Worm (Caenorhabditis elegans) whole organism, young adult: ENCODE measurements around the gene cyp-35A5.

ENCODE experiments used
- B0019.2 ChIP-seq: fragments of 200-800 bp; sonication (Bioruptor generic); conservative IDR thresholded peaks from 2 replicates; pipeline ENCODE4 v1.3.6; 2022; ENCODE audit warnings: missing genetic modification reagents, missing genetic modification characterization, missing compliant biosample characterization
- C17E4.6 ChIP-seq: fragments of 200-800 bp; sonication (Bioruptor generic); IDR thresholded peaks from 2 replicates; pipeline ENCODE4 v1.3.6; 2022; ENCODE audit warnings: missing genetic modification reagents, missing genetic modification characterization, missing compliant biosample characterization
- F22D6.2 ChIP-seq: sonication (generic microtip); optimal IDR thresholded peaks from 2 replicates; lab custom pipeline; 2016; ENCODE audit warnings: mild to moderate bottlenecking, missing genetic modification characterization, missing compliant biosample characterization
- F37B4.10 ChIP-seq: fragments of 200-800 bp; sonication (Bioruptor generic); IDR thresholded peaks from 2 replicates; pipeline ENCODE4 v1.3.6; 2022; ENCODE audit warnings: missing genetic modification characterization, missing compliant biosample characterization
- F52B5.7 ChIP-seq: sonication (generic microtip); optimal IDR thresholded peaks from 2 replicates; lab custom pipeline; 2016; ENCODE audit warnings: mild to moderate bottlenecking, missing genetic modification characterization, missing compliant biosample characterization
- T07F8.4 ChIP-seq: sonication (generic microtip); optimal IDR thresholded peaks from 2 replicates; lab custom pipeline; 2016; ENCODE audit warnings: mild to moderate bottlenecking, missing genetic modification characterization, moderate library complexity, missing compliant biosample characterization
- Y56A3A.18 ChIP-seq: fragments of 200-800 bp; sonication (Bioruptor generic); IDR thresholded peaks from 2 replicates; pipeline ENCODE4 v1.3.6; 2022; ENCODE audit warnings: missing genetic modification reagents, missing genetic modification characterization, missing compliant biosample characterization
- Y95B8A.8 ChIP-seq: fragments of 200-800 bp; sonication (Bioruptor generic); IDR thresholded peaks from 2 replicates; pipeline ENCODE4 v1.3.6; 2022; ENCODE audit warnings: missing genetic modification reagents, missing genetic modification characterization, missing compliant biosample characterization
- akir-1 ChIP-seq: fragments of 200-800 bp; sonication (Bioruptor generic); optimal IDR thresholded peaks from 2 replicates; lab custom pipeline; 2018; ENCODE audit warnings: mild to moderate bottlenecking, missing genetic modification characterization, moderate library complexity, missing compliant biosample characterization
- ama-1 ChIP-seq, 3 experiments: fragments of 150-350 bp in 1 of 3; sonication (generic microtip) in 2 of 3; optimal IDR thresholded peaks; 2 replicates each; lab custom pipeline; 2014 to 2018; ENCODE audit warnings: missing biosample characterization in 2 of 3, missing genetic modification characterization in 2 of 3, missing genetic modification reagents in 2 of 3
- aptf-2 ChIP-seq: fragments of 200-800 bp; sonication (Bioruptor generic); conservative IDR thresholded peaks from 2 replicates; pipeline ENCODE4 v1.3.6; 2022; ENCODE audit warnings: missing genetic modification reagents, missing genetic modification characterization, missing compliant biosample characterization
- aptf-3 ChIP-seq: fragments of 200-800 bp; sonication (Bioruptor generic); IDR thresholded peaks from 2 replicates; pipeline ENCODE4 v1.3.6; 2022; ENCODE audit warnings: missing genetic modification characterization, missing compliant biosample characterization
- attf-6 ChIP-seq: fragments of 200-800 bp; sonication (Bioruptor generic); IDR thresholded peaks from 2 replicates; pipeline ENCODE4 v1.3.6; 2022; ENCODE audit warnings: missing genetic modification reagents, missing genetic modification characterization, missing compliant biosample characterization
- ceh-27 ChIP-seq: fragments of 200-800 bp; sonication (Bioruptor generic); optimal IDR thresholded peaks from 2 replicates; lab custom pipeline; 2018; ENCODE audit warnings: mild to moderate bottlenecking, missing genetic modification characterization, moderate library complexity, missing compliant biosample characterization
- ceh-40 ChIP-seq: fragments of 200-800 bp; sonication (Bioruptor generic); IDR thresholded peaks from 2 replicates; pipeline ENCODE4 v1.3.6; 2022; ENCODE audit warnings: missing genetic modification characterization, missing compliant biosample characterization
- ceh-91 ChIP-seq: fragments of 200-800 bp; sonication (Bioruptor generic); IDR thresholded peaks from 2 replicates; pipeline ENCODE4 v1.3.6; 2022; ENCODE audit warnings: missing genetic modification reagents, missing genetic modification characterization, missing compliant biosample characterization
- dpff-1 ChIP-seq: sonication (generic microtip); optimal IDR thresholded peaks from 2 replicates; lab custom pipeline; 2017; ENCODE audit warnings: mild to moderate bottlenecking, missing genetic modification characterization, missing compliant biosample characterization
- efl-1 ChIP-seq: fragments of 150-350 bp; optimal IDR thresholded peaks from 2 replicates; lab custom pipeline; 2014; ENCODE audit warnings: missing biosample characterization, missing genetic modification reagents, missing genetic modification characterization
- gei-17 ChIP-seq: fragments of 200-800 bp; sonication (Bioruptor generic); optimal IDR thresholded peaks from 2 replicates; lab custom pipeline; 2018; ENCODE audit warnings: mild to moderate bottlenecking, missing genetic modification characterization, missing compliant biosample characterization
- him-1 ChIP-seq: sonication (generic microtip); optimal IDR thresholded peaks from 2 replicates; lab custom pipeline; 2016; ENCODE audit warnings: missing genotype, missing genetic modification reagents, missing genetic modification characterization, missing compliant biosample characterization
- hmg-1.2 ChIP-seq: fragments of 200-800 bp; sonication (Bioruptor generic); IDR thresholded peaks from 2 replicates; pipeline ENCODE4 v1.3.6; 2022; ENCODE audit warnings: missing genetic modification reagents, missing genetic modification characterization, missing compliant biosample characterization
- hmg-20 ChIP-seq: fragments of 200-800 bp; sonication (Bioruptor generic); IDR thresholded peaks from 2 replicates; pipeline ENCODE4 v1.3.6; 2022; ENCODE audit warnings: missing genetic modification reagents, missing genetic modification characterization, missing compliant biosample characterization
- hsf-1 ChIP-seq: fragments of 200-800 bp; sonication (Bioruptor generic); IDR thresholded peaks from 2 replicates; pipeline ENCODE4 v1.3.6; 2022; ENCODE audit warnings: missing genetic modification reagents, missing genetic modification characterization, missing compliant biosample characterization
- lin-54 ChIP-seq: fragments of 200-800 bp; sonication (Bioruptor generic); optimal IDR thresholded peaks from 2 replicates; lab custom pipeline; 2018; ENCODE audit warnings: mild to moderate bottlenecking, missing genetic modification characterization, missing compliant biosample characterization
- mel-28 ChIP-seq: sonication (generic microtip); optimal IDR thresholded peaks from 2 replicates; lab custom pipeline; 2016; ENCODE audit warnings: borderline replicate concordance, mild to moderate bottlenecking, missing genetic modification characterization, missing compliant biosample characterization
- mes-4 ChIP-seq: sonication (generic microtip); optimal IDR thresholded peaks from 2 replicates; lab custom pipeline; 2016; ENCODE audit warnings: missing genotype, missing genetic modification characterization, missing compliant biosample characterization
- nfya-2 ChIP-seq: fragments of 200-800 bp; sonication (Bioruptor generic); IDR thresholded peaks from 2 replicates; pipeline ENCODE4 v1.3.6; 2022; ENCODE audit warnings: missing genetic modification reagents, missing genetic modification characterization, missing compliant biosample characterization
- nfyb-1 ChIP-seq: fragments of 200-800 bp; sonication (Bioruptor generic); IDR thresholded peaks from 2 replicates; pipeline ENCODE4 v1.3.6; 2022; ENCODE audit warnings: missing genetic modification reagents, missing genetic modification characterization, missing compliant biosample characterization
- nhr-120 ChIP-seq: fragments of 200-800 bp; sonication (Bioruptor generic); IDR thresholded peaks from 2 replicates; pipeline ENCODE4 v1.3.6; 2022; ENCODE audit warnings: missing genetic modification characterization, missing compliant biosample characterization
- nhr-179 ChIP-seq: sonication (generic microtip); optimal IDR thresholded peaks from 2 replicates; lab custom pipeline; 2016; ENCODE audit warnings: mild to moderate bottlenecking, missing genetic modification characterization, missing compliant biosample characterization
- nhr-27 ChIP-seq: fragments of 200-800 bp; sonication (Bioruptor generic); optimal IDR thresholded peaks from 2 replicates; lab custom pipeline; 2018; ENCODE audit warnings: mild to moderate bottlenecking, missing genetic modification characterization, moderate library complexity, missing compliant biosample characterization
- pha-4 ChIP-seq: fragments of 150-350 bp; sonication (generic microtip); optimal IDR thresholded peaks from 2 replicates; lab custom pipeline; 2014; ENCODE audit warnings: missing biosample characterization, missing genetic modification reagents, missing genetic modification characterization
- repo-1 ChIP-seq: sonication (generic microtip); optimal IDR thresholded peaks from 2 replicates; lab custom pipeline; 2017; ENCODE audit warnings: mild to moderate bottlenecking, missing genetic modification characterization, missing compliant biosample characterization
- rpc-1 ChIP-seq, 2 experiments: fragments of 150-350 bp in 1 of 2; sonication (generic microtip) in 1 of 2; optimal IDR thresholded peaks; 2 replicates each; lab custom pipeline; 2014 to 2018; ENCODE audit warnings: missing biosample characterization in 1 of 2, missing genetic modification characterization in 1 of 2, missing genetic modification reagents in 1 of 2, missing genotype in 1 of 2
- sea-2 ChIP-seq: fragments of 200-800 bp; sonication (Bioruptor generic); IDR thresholded peaks from 2 replicates; pipeline ENCODE4 v1.3.6; 2022; ENCODE audit warnings: missing genetic modification characterization, missing compliant biosample characterization
- snpc-1.1 ChIP-seq: sonication (generic microtip); optimal IDR thresholded peaks from 2 replicates; lab custom pipeline; 2017; ENCODE audit warnings: missing genetic modification characterization, mild to moderate bottlenecking, missing compliant biosample characterization, antibody characterized with exemption, moderate library complexity, missing genotype, missing genetic modification reagents; ENCODE audit not compliant: insufficient read depth
- snpc-4 ChIP-seq, 5 experiments: fragments of 150-350 bp in 1 of 5; sonication (generic microtip) in 4 of 5; optimal IDR thresholded peaks; 2 replicates each; lab custom pipeline; 2014 to 2018; ENCODE audit warnings: missing genetic modification characterization in 5 of 5, missing biosample characterization in 3 of 5, antibody characterized with exemption in 2 of 5, mild to moderate bottlenecking in 2 of 5, missing compliant biosample characterization in 2 of 5, missing genotype in 2 of 5, moderate library complexity in 2 of 5, missing genetic modification reagents in 1 of 5
- tbp1 ChIP-seq: fragments of 200-800 bp; sonication (Bioruptor generic); optimal IDR thresholded peaks from 2 replicates; lab custom pipeline; 2018; ENCODE audit warnings: mild to moderate bottlenecking, missing genetic modification characterization, missing compliant biosample characterization
- tbx-9 ChIP-seq: sonication (generic microtip); optimal IDR thresholded peaks from 2 replicates; lab custom pipeline; 2016; ENCODE audit warnings: borderline replicate concordance, missing genetic modification characterization, inconsistent platforms, missing compliant biosample characterization
- unc-62 ChIP-seq: fragments of 150-350 bp; optimal IDR thresholded peaks from 2 replicates; lab custom pipeline; 2014; ENCODE audit warnings: missing biosample characterization, missing genetic modification reagents, missing genetic modification characterization
- ztf-3 ChIP-seq: fragments of 200-800 bp; sonication (Bioruptor generic); optimal IDR thresholded peaks from 2 replicates; lab custom pipeline; 2018; ENCODE audit warnings: mild to moderate bottlenecking, missing genetic modification characterization, missing compliant biosample characterization
- ztf-6 ChIP-seq: fragments of 200-800 bp; sonication (Bioruptor generic); IDR thresholded peaks from 2 replicates; pipeline ENCODE4 v1.3.6; 2022; ENCODE audit warnings: missing genetic modification reagents, missing genetic modification characterization, missing compliant biosample characterization

cyp-35A5 gene

ce11 chrV:3974361-3974760 is 38.2 kb downstream of the cyp-35A5 start, which contains the start of gene str-82:
str-82 (plus strand) TSS chrV:3974661.
- TF ChIP-seq ztf-6 (GFP tag; lab: Robert Waterston, UW), result no peak
- no peak for TF ChIP-seq snpc-1.1 (tag; lab: Kevin White, UChicago)
- no peak for TF ChIP-seq hmg-20 (GFP tag; lab: Robert Waterston, UW)
- TF ChIP-seq mel-28 (tag; lab: Kevin White, UChicago), result no peak
- TF ChIP-seq ceh-40, result no peak
- TF ChIP-seq Y56A3A.18, result no peak
- TF ChIP-seq, all 124 proteins: peak for 0

ce11 chrV:3976964-3977363 is 40.8 kb downstream of the cyp-35A5 start, which contains the start of gene str-83:
str-83 (plus strand) TSS chrV:3977264.
- no peak for TF ChIP-seq rpc-1 (optimal IDR thresholded peaks at IDR 0.05; lab: Kevin White, UChicago)
- no peak for TF ChIP-seq rpc-1 (tag; optimal IDR thresholded peaks at IDR 0.05; lab: Kevin White, UChicago)
- TF ChIP-seq tbx-9 (tag; lab: Kevin White, UChicago), result no peak
- TF ChIP-seq lin-54, result no peak
- no peak for TF ChIP-seq C17E4.6 (GFP tag; lab: Robert Waterston, UW)
- no peak for TF ChIP-seq nhr-179 (tag; lab: Kevin White, UChicago)
- TF ChIP-seq pha-4 (tag; lab: Kevin White, UChicago), result no peak
- no peak for TF ChIP-seq tbp1 (GFP tag; lab: Kevin White, UChicago)
- TF ChIP-seq F52B5.7 (tag; lab: Kevin White, UChicago), result no peak
- no peak for TF ChIP-seq him-1

- TF ChIP-seq F37B4.10 (GFP tag; lab: Robert Waterston, UW) (no peak), snpc-4 (GFP tag; optimal IDR thresholded peaks at IDR 0.05; lab: Kevin White, UChicago) (no peak), snpc-4 (tag; optimal IDR thresholded peaks at IDR 0.05; lab: Kevin White, UChicago) (no peak), aptf-2 (GFP tag; lab: Robert Waterston, UW) (no peak), mes-4 (tag; lab: Kevin White, UChicago) (no peak), sea-2 (GFP tag; lab: Robert Waterston, UW) (no peak), attf-6 (GFP tag; lab: Robert Waterston, UW) (no peak), Y95B8A.8 (GFP tag; lab: Robert Waterston, UW) (no peak), dpff-1 (tag; lab: Kevin White, UChicago) (no peak), ceh-27 (GFP tag; lab: Kevin White, UChicago) (no peak), nhr-120 (no peak), akir-1 (GFP tag; lab: Kevin White, UChicago) (no peak), ceh-91 (GFP tag; lab: Robert Waterston, UW) (no peak), efl-1 (GFP tag; lab: Kevin White, UChicago) (no peak)
These were observed 42.9 kb downstream of the cyp-35A5 start, which contains the start of gene nlp-34 for ce11 chrV:3979053-3979452. nlp-34 (minus strand) TSS chrV:3979134.

- TF ChIP-seq hmg-1.2 (GFP tag; lab: Robert Waterston, UW) (no peak), nhr-27 (tag; lab: Kevin White, UChicago) (no peak), Y95B8A.8 (GFP tag; lab: Robert Waterston, UW) (no peak), ztf-3 (no peak), unc-62 (GFP tag; lab: Kevin White, UChicago) (no peak), F22D6.2 (tag; lab: Kevin White, UChicago) (no peak), nfya-2 (GFP tag; lab: Robert Waterston, UW) (no peak), aptf-3 (no peak), repo-1 (tag; lab: Kevin White, UChicago) (no peak), B0019.2 (GFP tag; lab: Robert Waterston, UW) (no peak), T07F8.4 (tag; lab: Kevin White, UChicago) (no peak), Y56A3A.18 (no peak), hsf-1 (no peak), gei-17 (GFP tag; lab: Kevin White, UChicago) (no peak), nfyb-1 (no peak), ama-1 (optimal IDR thresholded peaks at IDR 0.05; lab: Kevin White, UChicago) (no peak), ama-1 (GFP tag; optimal IDR thresholded peaks at IDR 0.05; lab: Kevin White, UChicago) (no peak)
These were observed 43.7 kb downstream of the cyp-35A5 start, which contains the start of gene nlp-31 for ce11 chrV:3979819-3980218. nlp-31 (plus strand) TSS chrV:3980055.
